Worm (Caenorhabditis elegans): ENCODE results near the gene clec-170.

clec-170 gene

ce11 chrIV:1298984-1299383 is 32.3 kb downstream of the clec-170 start:
- no peak for TF ChIP-seq ets-7 (tag; optimal IDR thresholded peaks at IDR 0.05)
- TF ChIP-seq F13C5.2 (tag; optimal IDR thresholded peaks at IDR 0.05) = no peak
- TF ChIP-seq pes-1 (GFP tag; IDR thresholded peaks at IDR 0.05) = no peak
- TF ChIP-seq flt-1 (GFP tag; IDR thresholded peaks at IDR 0.05) = no peak
- TF ChIP-seq tbx-11 (GFP tag; IDR thresholded peaks at IDR 0.05) = no peak
- no peak for TF ChIP-seq tra-4 (tag; optimal IDR thresholded peaks at IDR 0.05)
- no peak for TF ChIP-seq hnd-1 (tag; optimal IDR thresholded peaks at IDR 0.05)
- no peak for TF ChIP-seq sea-1 (GFP tag; conservative IDR thresholded peaks at IDR 0.05)

- TF ChIP-seq scrt-1 (GFP tag; IDR thresholded peaks at IDR 0.05) (no peak), pes-1 (GFP tag; IDR thresholded peaks at IDR 0.05) (0 out of 2 replicates have a peak, but pooled peaks have one; percentile 39), hnd-1 (tag; optimal IDR thresholded peaks at IDR 0.05) (no peak)
Measured at ce11 chrIV:1309600-1310207, 43.0 kb downstream of the clec-170 start, which contains the start of the genes ddx-46 and F53H1.4. ddx-46 (minus strand) TSS chrIV:1309650. F53H1.4 (plus strand) TSS chrIV:1310166.

- TF ChIP-seq scrt-1 (GFP tag; IDR thresholded peaks at IDR 0.05) = no peak
- no peak for TF ChIP-seq ceh-13 (GFP tag; optimal IDR thresholded peaks at IDR 0.05)
- no peak for TF ChIP-seq flt-1 (GFP tag; IDR thresholded peaks at IDR 0.05)
- TF ChIP-seq hnd-1 (tag; optimal IDR thresholded peaks at IDR 0.05) = no peak
- no peak for TF ChIP-seq sea-1 (GFP tag; conservative IDR thresholded peaks at IDR 0.05)
- TF ChIP-seq F13C5.2 (tag; optimal IDR thresholded peaks at IDR 0.05) = no peak
- TF ChIP-seq B0310.2 (tag; optimal IDR thresholded peaks at IDR 0.05) = no peak
- TF ChIP-seq ets-7 (tag; optimal IDR thresholded peaks at IDR 0.05) = no peak
- no peak for TF ChIP-seq ceh-36 (tag; optimal IDR thresholded peaks at IDR 0.05)
- TF ChIP-seq pes-1 (GFP tag; IDR thresholded peaks at IDR 0.05) = no peak
- no peak for TF ChIP-seq hmbx-1 (tag; optimal IDR thresholded peaks at IDR 0.05)
- TF ChIP-seq tbx-11 (GFP tag; IDR thresholded peaks at IDR 0.05) = no peak
- TF ChIP-seq tra-4 (tag; optimal IDR thresholded peaks at IDR 0.05) = no peak
- TF ChIP-seq ama-1 (optimal IDR thresholded peaks at IDR 0.05) = no peak
- no peak for TF ChIP-seq aly-1 (tag; optimal IDR thresholded peaks at IDR 0.05)
- TF ChIP-seq hmg-4 (GFP tag; optimal IDR thresholded peaks at IDR 0.05) = no peak
- no peak for TF ChIP-seq tbx-37 (GFP tag; conservative IDR thresholded peaks at IDR 0.05)
Measured at ce11 chrIV:1310337-1310736, 43.7 kb downstream of the clec-170 start.

All from whole organism, early embryonic.